Worm (Caenorhabditis elegans) whole organism, mixed stage, embryonic: ENCODE results near the gene srj-33.

Source experiments
- M03D4.4 ChIP-seq: sonication (generic microtip); optimal IDR thresholded peaks from 2 replicates; lab custom pipeline; 2017; ENCODE audit warnings: mild to moderate bottlenecking, missing genetic modification characterization, missing compliant biosample characterization
- bed-3 ChIP-seq: fragments of 200-800 bp; sonication (Bioruptor generic); optimal IDR thresholded peaks from 3 replicates; lab custom pipeline; 2018; ENCODE audit warnings: mild to moderate bottlenecking, missing genetic modification characterization, moderate library complexity, missing compliant biosample characterization
- ceh-39 ChIP-seq: fragments of 150-350 bp; optimal IDR thresholded peaks from 2 replicates; lab custom pipeline; 2014; ENCODE audit warnings: missing biosample characterization, missing genetic modification characterization
- ceh-43 ChIP-seq: fragments of 200-800 bp; sonication (Bioruptor generic); optimal IDR thresholded peaks from 2 replicates; lab custom pipeline; 2018; ENCODE audit warnings: mild to moderate bottlenecking, missing genetic modification characterization, moderate library complexity, missing compliant biosample characterization
- ceh-83 ChIP-seq: fragments of 200-800 bp; sonication (Bioruptor generic); optimal IDR thresholded peaks from 2 replicates; lab custom pipeline; 2018; ENCODE audit warnings: mild to moderate bottlenecking, missing genetic modification characterization, missing compliant biosample characterization
- ces-1 ChIP-seq: fragments of 150-350 bp; optimal IDR thresholded peaks from 2 replicates; lab custom pipeline; 2014; ENCODE audit warnings: missing biosample characterization, missing genetic modification reagents, missing genetic modification characterization
- cnd-1 ChIP-seq: fragments of 200-800 bp; sonication (Bioruptor generic); optimal IDR thresholded peaks from 2 replicates; lab custom pipeline; 2018; ENCODE audit warnings: mild to moderate bottlenecking, missing genetic modification characterization, missing compliant biosample characterization
- drap-1 ChIP-seq: fragments of 200-800 bp; sonication (Bioruptor generic); optimal IDR thresholded peaks from 3 replicates; lab custom pipeline; 2018; ENCODE audit warnings: mild to moderate bottlenecking, missing genetic modification characterization, missing compliant biosample characterization
- elt-1 ChIP-seq: sonication (generic microtip); optimal IDR thresholded peaks from 2 replicates; lab custom pipeline; 2017; ENCODE audit warnings: missing genetic modification characterization, mild to moderate bottlenecking, missing compliant biosample characterization, antibody characterized with exemption, moderate library complexity, borderline replicate concordance; ENCODE audit not compliant: insufficient read depth
- elt-3 ChIP-seq: fragments of 150-350 bp; optimal IDR thresholded peaks from 2 replicates; lab custom pipeline; 2014; ENCODE audit warnings: missing biosample characterization, missing genetic modification characterization
- flh-1 ChIP-seq: fragments of 200-800 bp; sonication (Bioruptor generic); optimal IDR thresholded peaks from 2 replicates; lab custom pipeline; 2018; ENCODE audit warnings: mild to moderate bottlenecking, missing genetic modification characterization, moderate library complexity, missing compliant biosample characterization
- ham-2 ChIP-seq: fragments of 200-800 bp; sonication (Bioruptor generic); optimal IDR thresholded peaks from 2 replicates; lab custom pipeline; 2018; ENCODE audit warnings: mild to moderate bottlenecking, missing genetic modification characterization, missing compliant biosample characterization
- hlh-1 ChIP-seq: fragments of 150-350 bp; optimal IDR thresholded peaks from 2 replicates; lab custom pipeline; 2014; ENCODE audit warnings: missing biosample characterization, missing genetic modification reagents, missing genetic modification characterization
- lin-13 ChIP-seq: fragments of 150-350 bp; optimal IDR thresholded peaks from 2 replicates; lab custom pipeline; 2014; ENCODE audit warnings: missing biosample characterization, missing genetic modification characterization
- lin-32 ChIP-seq: fragments of 200-800 bp; sonication (Bioruptor generic); optimal IDR thresholded peaks from 2 replicates; lab custom pipeline; 2018; ENCODE audit warnings: mild to moderate bottlenecking, missing genetic modification characterization, missing compliant biosample characterization
- lsy-2 ChIP-seq: fragments of 150-350 bp; optimal IDR thresholded peaks from 2 replicates; lab custom pipeline; 2014; ENCODE audit warnings: missing biosample characterization, missing genetic modification characterization
- mep-1 ChIP-seq: fragments of 150-350 bp; optimal IDR thresholded peaks from 2 replicates; lab custom pipeline; 2017; ENCODE audit warnings: missing biosample characterization, missing genetic modification reagents, missing genetic modification characterization, inconsistent platforms
- mls-2 ChIP-seq: sonication (generic microtip); optimal IDR thresholded peaks from 2 replicates; lab custom pipeline; 2016; ENCODE audit warnings: mild to moderate bottlenecking, missing genetic modification characterization, moderate library complexity, missing compliant biosample characterization
- nhr-12 ChIP-seq: fragments of 150-350 bp; optimal IDR thresholded peaks from 2 replicates; lab custom pipeline; 2014; ENCODE audit warnings: missing biosample characterization, missing genetic modification characterization
- nhr-2 ChIP-seq: fragments of 150-350 bp; optimal IDR thresholded peaks from 2 replicates; lab custom pipeline; 2014; ENCODE audit warnings: missing biosample characterization, missing genetic modification characterization
- nhr-237 ChIP-seq: fragments of 150-350 bp; optimal IDR thresholded peaks from 2 replicates; lab custom pipeline; 2014; ENCODE audit warnings: missing biosample characterization, missing genetic modification characterization
- nhr-28 ChIP-seq: fragments of 150-350 bp; optimal IDR thresholded peaks from 2 replicates; lab custom pipeline; 2014; ENCODE audit warnings: missing biosample characterization, missing genetic modification characterization
- nhr-76 ChIP-seq: sonication (generic microtip); optimal IDR thresholded peaks from 2 replicates; lab custom pipeline; 2017; ENCODE audit warnings: missing biosample characterization, missing genetic modification characterization
- pha-4 ChIP-seq: fragments of 150-350 bp; optimal IDR thresholded peaks from 2 replicates; lab custom pipeline; 2018; ENCODE audit warnings: missing biosample characterization, missing genetic modification reagents, missing genetic modification characterization
- snpc-4 ChIP-seq: fragments of 150-350 bp; optimal IDR thresholded peaks from 2 replicates; lab custom pipeline; 2014; ENCODE audit warnings: missing biosample characterization, missing genetic modification characterization
- sptf-1 ChIP-seq: sonication (generic microtip); optimal IDR thresholded peaks from 2 replicates; lab custom pipeline; 2017; ENCODE audit warnings: mild to moderate bottlenecking, missing genetic modification characterization, moderate library complexity, missing compliant biosample characterization
- tbx-8 ChIP-seq: fragments of 200-800 bp; sonication (Bioruptor generic); optimal IDR thresholded peaks from 2 replicates; lab custom pipeline; 2018; ENCODE audit warnings: mild to moderate bottlenecking, missing genetic modification characterization, moderate library complexity, missing compliant biosample characterization
- unc-120 ChIP-seq: sonication (generic microtip); optimal IDR thresholded peaks from 2 replicates; lab custom pipeline; 2017; ENCODE audit warnings: missing genetic modification characterization, missing compliant biosample characterization; ENCODE audit not compliant: poor library complexity, severe bottlenecking
- unc-39 ChIP-seq: fragments of 150-350 bp; optimal IDR thresholded peaks from 2 replicates; lab custom pipeline; 2014; ENCODE audit warnings: missing biosample characterization, missing genetic modification characterization
- unc-62 ChIP-seq: fragments of 150-350 bp; optimal IDR thresholded peaks from 2 replicates; lab custom pipeline; 2014; ENCODE audit warnings: missing biosample characterization, missing genetic modification reagents, missing genetic modification characterization
- zip-8 ChIP-seq: fragments of 150-350 bp; optimal IDR thresholded peaks from 2 replicates; lab custom pipeline; 2014; ENCODE audit warnings: missing biosample characterization, missing genetic modification characterization

The srj-33 gene

DNA sequence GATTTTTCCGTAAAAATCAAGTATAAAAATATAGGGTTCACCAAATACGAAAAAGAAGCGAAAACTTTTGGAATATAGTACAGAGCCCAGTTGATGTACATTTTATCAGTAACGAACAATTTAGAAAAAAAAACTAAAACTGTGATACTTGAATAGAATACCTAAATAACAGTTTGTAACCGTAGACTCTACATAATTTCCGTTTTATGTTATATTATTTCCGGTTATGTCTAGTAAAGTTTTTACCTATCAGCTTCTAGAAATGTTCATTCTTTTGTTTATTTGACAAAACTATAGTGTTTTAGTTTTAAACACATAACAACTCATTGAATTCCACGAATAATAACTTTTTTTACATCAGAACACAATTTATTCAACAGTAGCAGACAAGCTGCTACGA is at the start of gene srj-33:
Gene srj-33 (minus strand): TSS at position 101 of the 400 bp plus-strand sequence.
- no peak for TF ChIP-seq lin-13 (tag; lab: Kevin White, UChicago)
- no peak for TF ChIP-seq unc-120
- TF ChIP-seq ces-1 (GFP tag; lab: Kevin White, UChicago): no peak
- TF ChIP-seq pha-4 (tag; lab: Kevin White, UChicago): no peak
- TF ChIP-seq nhr-76: no peak
- no peak for TF ChIP-seq nhr-237 (tag; lab: Kevin White, UChicago)
- no peak for TF ChIP-seq tbx-8
- no peak for TF ChIP-seq unc-39
- no peak for TF ChIP-seq lin-32 (GFP tag; lab: Kevin White, UChicago)
- TF ChIP-seq unc-62 (GFP tag; lab: Kevin White, UChicago): no peak
- TF ChIP-seq bed-3 (GFP tag; lab: Kevin White, UChicago): no peak
- TF ChIP-seq mep-1 (tag; lab: Kevin White, UChicago): no peak
- no peak for TF ChIP-seq cnd-1 (tag; lab: Kevin White, UChicago)
- no peak for TF ChIP-seq ceh-83 (GFP tag; lab: Kevin White, UChicago)

DNA sequence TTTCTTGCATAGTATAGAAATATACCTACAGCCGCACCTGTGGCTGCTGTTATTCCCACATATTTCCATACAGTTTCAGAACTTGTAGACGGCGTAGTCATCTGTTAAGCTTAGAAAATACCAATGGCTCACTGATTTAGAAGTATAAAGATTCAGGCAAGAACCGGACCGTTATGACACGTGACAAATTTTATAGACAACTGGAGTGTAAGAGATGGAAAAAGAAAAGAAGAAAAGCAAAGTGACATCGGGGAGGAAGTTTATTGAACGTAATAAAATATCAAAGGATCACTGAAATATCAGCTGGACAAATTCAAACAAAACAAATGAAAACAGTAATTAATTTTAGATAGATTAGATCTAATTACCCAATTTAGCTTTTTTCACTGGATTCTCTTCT is 48.8 kb upstream of the srj-33 start, which contains the start of gene rmd-2:
Gene rmd-2 (minus strand): TSS at position 101 of the 400 bp plus-strand sequence.
- no peak for TF ChIP-seq nhr-12 (tag; lab: Kevin White, UChicago)
- no peak for TF ChIP-seq lsy-2 (tag; lab: Kevin White, UChicago)
- TF ChIP-seq nhr-2 (tag; lab: Kevin White, UChicago): no peak
- TF ChIP-seq sptf-1 (tag; lab: Kevin White, UChicago): no peak
- TF ChIP-seq nhr-28: no peak
- TF ChIP-seq elt-3: no peak
- TF ChIP-seq mep-1 (tag; lab: Kevin White, UChicago): no peak
- no peak for TF ChIP-seq hlh-1
- no peak for TF ChIP-seq unc-120
- no peak for TF ChIP-seq flh-1 (GFP tag; lab: Kevin White, UChicago)
- no peak for TF ChIP-seq zip-8 (tag; lab: Kevin White, UChicago)
- no peak for TF ChIP-seq lin-13 (tag; lab: Kevin White, UChicago)
- no peak for TF ChIP-seq lin-32 (GFP tag; lab: Kevin White, UChicago)
- no peak for TF ChIP-seq ceh-83 (GFP tag; lab: Kevin White, UChicago)
- no peak for TF ChIP-seq ceh-39 (tag; lab: Kevin White, UChicago)
- no peak for TF ChIP-seq unc-39
- no peak for TF ChIP-seq nhr-76
- TF ChIP-seq cnd-1 (tag; lab: Kevin White, UChicago): no peak
- no peak for TF ChIP-seq drap-1
- no peak for TF ChIP-seq ceh-43 (GFP tag; lab: Kevin White, UChicago)

DNA sequence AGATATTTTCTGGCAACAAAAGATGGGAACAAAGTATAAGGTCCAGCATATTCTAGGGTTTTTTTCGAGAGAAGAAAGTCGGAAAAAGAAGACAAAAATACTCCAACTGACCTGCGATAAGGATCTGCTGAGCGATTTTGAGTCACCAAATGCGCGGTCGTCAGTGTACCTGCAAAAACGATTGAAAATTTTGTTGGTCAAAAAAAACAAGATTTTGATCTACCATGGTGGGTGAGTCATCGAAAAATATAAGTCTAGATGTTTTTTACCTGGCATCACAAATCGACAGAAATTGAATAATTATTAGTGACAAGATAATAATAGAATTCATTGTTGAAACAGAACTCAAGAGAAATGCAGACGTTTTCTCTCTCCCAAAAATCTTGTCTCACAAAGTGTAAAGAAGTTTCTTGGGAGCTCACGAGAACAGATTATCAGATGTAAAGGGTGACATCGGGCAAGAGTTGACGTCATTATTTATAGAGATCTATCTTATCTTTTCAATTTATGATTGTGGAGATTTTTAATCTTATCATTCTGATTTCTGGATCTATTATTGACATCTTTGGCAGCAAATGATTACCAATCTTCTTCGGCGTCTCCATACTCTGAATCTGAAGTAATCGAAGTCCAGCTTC is 48.0 kb upstream of the srj-33 start:
- TF ChIP-seq drap-1: no peak
- peak; percentile 87 for TF ChIP-seq elt-1 (tag; lab: Kevin White, UChicago)

DNA sequence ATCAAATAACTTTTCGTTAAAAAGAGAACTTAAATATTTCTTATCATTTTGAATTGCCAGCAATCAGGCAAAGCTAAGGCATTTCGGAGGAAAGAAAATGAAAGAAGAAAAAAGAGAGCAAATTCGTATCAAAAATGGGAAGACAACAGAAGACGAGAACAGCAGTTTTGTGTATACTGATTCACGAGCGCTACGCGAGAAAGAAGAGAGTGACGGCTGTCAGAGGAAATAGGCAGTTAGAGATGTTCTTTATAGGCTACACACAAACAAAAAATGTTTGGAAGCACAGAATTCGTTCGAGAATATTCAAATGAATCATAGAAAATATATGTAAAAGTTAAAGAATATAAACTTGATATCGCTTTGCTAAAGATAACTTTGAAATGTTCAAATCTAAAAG is 47.5 kb upstream of the srj-33 start:
- TF ChIP-seq ham-2 (no peak), lin-32 (GFP tag; lab: Kevin White, UChicago) (no peak), nhr-12 (tag; lab: Kevin White, UChicago) (no peak), snpc-4 (tag; lab: Kevin White, UChicago) (no peak), hlh-1 (no peak)

DNA sequence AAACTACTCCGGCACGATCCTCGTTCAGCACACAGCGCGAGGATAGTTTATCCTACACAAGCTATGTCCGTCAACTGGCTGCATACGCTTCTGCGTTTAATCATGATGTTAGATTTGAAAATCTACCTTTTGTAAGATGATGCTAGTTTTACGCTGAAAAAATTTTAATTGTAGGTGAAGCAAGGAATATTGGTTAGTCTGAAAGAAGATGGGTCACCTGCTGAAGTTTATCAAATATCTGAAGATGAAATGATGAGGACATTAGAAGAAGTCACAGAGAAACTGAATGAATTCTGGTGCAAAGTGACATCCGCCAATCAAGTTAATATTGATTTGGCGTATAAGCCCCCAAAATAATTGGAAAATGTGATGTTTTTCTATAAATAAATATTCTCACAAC is 46.2 kb upstream of the srj-33 start:
- TF ChIP-seq M03D4.4 (tag; lab: Kevin White, UChicago) (no peak), ham-2 (no peak), snpc-4 (tag; lab: Kevin White, UChicago) (no peak), lsy-2 (tag; lab: Kevin White, UChicago) (no peak), lin-32 (GFP tag; lab: Kevin White, UChicago) (no peak), elt-3 (no peak), mls-2 (tag; lab: Kevin White, UChicago) (no peak), hlh-1 (no peak), elt-1 (tag; lab: Kevin White, UChicago) (no peak), ces-1 (GFP tag; lab: Kevin White, UChicago) (no peak), nhr-237 (tag; lab: Kevin White, UChicago) (no peak), nhr-2 (tag; lab: Kevin White, UChicago) (no peak)
